Worm (Caenorhabditis elegans) whole organism, young adult: ENCODE measurements around the gene smim-14.

Experiments used
- ZK185.1 ChIP-seq: sonication (generic microtip); optimal IDR thresholded peaks from 2 replicates; lab custom pipeline; 2016; ENCODE audit warnings: mild to moderate bottlenecking, missing genetic modification characterization, missing compliant biosample characterization; ENCODE audit not compliant: poor library complexity, severe bottlenecking
- ama-1 ChIP-seq, 3 experiments: fragments of 150-350 bp in 1 of 3; sonication (generic microtip) in 2 of 3; optimal IDR thresholded peaks; 2 replicates each; lab custom pipeline; 2014 to 2018; ENCODE audit warnings: missing biosample characterization in 2 of 3, missing genetic modification characterization in 2 of 3, missing genetic modification reagents in 2 of 3
- aptf-2 ChIP-seq: fragments of 200-800 bp; sonication (Bioruptor generic); conservative IDR thresholded peaks from 2 replicates; pipeline ENCODE4 v1.3.6; 2022; ENCODE audit warnings: missing genetic modification reagents, missing genetic modification characterization, missing compliant biosample characterization
- attf-3 ChIP-seq: fragments of 200-800 bp; sonication (Bioruptor generic); conservative IDR thresholded peaks from 2 replicates; pipeline ENCODE4 v1.3.6; 2022; ENCODE audit warnings: missing genetic modification reagents, missing genetic modification characterization, missing compliant biosample characterization
- ccch-3 ChIP-seq: fragments of 200-800 bp; sonication (Bioruptor generic); optimal IDR thresholded peaks from 2 replicates; lab custom pipeline; 2018; ENCODE audit warnings: mild to moderate bottlenecking, missing genetic modification characterization, missing compliant biosample characterization
- die-1 ChIP-seq: sonication (generic microtip); optimal IDR thresholded peaks from 2 replicates; lab custom pipeline; 2016; ENCODE audit warnings: missing genotype, mild to moderate bottlenecking, missing genetic modification characterization, missing compliant biosample characterization
- let-526 ChIP-seq: fragments of 200-800 bp; sonication (Bioruptor generic); IDR thresholded peaks from 2 replicates; pipeline ENCODE4 v1.3.6; 2022; ENCODE audit warnings: missing genetic modification reagents, missing genetic modification characterization, missing compliant biosample characterization
- nfya-1 ChIP-seq: sonication (generic microtip); optimal IDR thresholded peaks from 2 replicates; lab custom pipeline; 2017; ENCODE audit warnings: antibody characterized with exemption, missing compliant biosample characterization, missing genetic modification characterization, borderline replicate concordance; ENCODE audit not compliant: insufficient read depth
- nfyb-1 ChIP-seq: fragments of 200-800 bp; sonication (Bioruptor generic); IDR thresholded peaks from 2 replicates; pipeline ENCODE4 v1.3.6; 2022; ENCODE audit warnings: missing genetic modification reagents, missing genetic modification characterization, missing compliant biosample characterization
- snpc-1.1 ChIP-seq: sonication (generic microtip); optimal IDR thresholded peaks from 2 replicates; lab custom pipeline; 2017; ENCODE audit warnings: missing genetic modification characterization, mild to moderate bottlenecking, missing compliant biosample characterization, antibody characterized with exemption, moderate library complexity, missing genotype, missing genetic modification reagents; ENCODE audit not compliant: insufficient read depth

ce11 chrIII:3493138-3493537 is 23.6 kb upstream of the smim-14 start, which contains the start of gene gly-14:
- TF ChIP-seq attf-3 (GFP tag; lab: Robert Waterston, UW) (no peak), nfya-1 (tag; lab: Kevin White, UChicago) (no peak), nfyb-1 (GFP tag; lab: Robert Waterston, UW) (no peak), ccch-3 (GFP tag; lab: Kevin White, UChicago) (no peak), let-526 (GFP tag; lab: Robert Waterston, UW) (no peak), ZK185.1 (tag; lab: Kevin White, UChicago) (no peak), aptf-2 (no peak), die-1 (no peak), ama-1 (optimal IDR thresholded peaks at IDR 0.05; lab: Kevin White, UChicago) (no peak), ama-1 (GFP tag; optimal IDR thresholded peaks at IDR 0.05; lab: Kevin White, UChicago) (no peak), snpc-1.1 (no peak)
